Fruit fly (Drosophila melanogaster) whole organism: Measurements from ENCODE around the gene Abl.

Experiments
- CG8478 ChIP-seq: fragments of >200 bp; optimal IDR thresholded peaks from 2 replicates; lab custom pipeline; 2018; ENCODE audit warnings: inconsistent platforms
- EcR ChIP-seq, 2 experiments: fragments of >200 bp; optimal IDR thresholded peaks; 2 replicates each; lab custom pipeline; 2017; ENCODE audit warnings: missing biosample characterization in 2 of 2, missing genetic modification characterization in 2 of 2, missing genetic modification reagents in 2 of 2
- pan ChIP-seq: fragments of >200 bp; optimal IDR thresholded peaks from 2 replicates; lab custom pipeline; 2017
- usp ChIP-seq: fragments of >200 bp; optimal IDR thresholded peaks from 2 replicates; lab custom pipeline; 2017; ENCODE audit warnings: missing biosample characterization, missing genetic modification characterization, mixed read lengths

DNA sequence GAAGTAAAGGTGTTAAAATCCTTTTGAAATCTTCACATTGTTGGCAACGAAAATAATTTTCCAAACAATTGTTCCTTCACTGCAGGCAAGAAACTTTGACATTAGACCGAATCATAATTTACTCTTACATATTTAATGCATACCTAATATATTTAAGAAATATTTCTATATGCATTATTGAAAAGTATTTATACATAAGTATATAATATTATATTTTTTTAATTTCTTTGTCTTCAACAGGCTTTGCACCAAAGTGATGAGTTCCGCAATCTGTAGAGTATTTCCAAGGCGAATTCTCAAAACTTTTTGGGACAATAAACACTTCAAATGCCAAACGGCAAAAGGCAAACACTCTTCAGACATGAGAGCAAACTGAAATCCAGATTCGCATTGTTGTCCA, 49.4 kb upstream of the Abl start:
- no peak for TF ChIP-seq pan (lab: Kevin White, UChicago)
- no peak for TF ChIP-seq CG8478
- no peak for TF ChIP-seq usp
- no peak for TF ChIP-seq EcR (GFP tag; optimal IDR thresholded peaks at IDR 0.05; lab: Kevin White, UChicago)
